Worm (Caenorhabditis elegans): ENCODE measurements around the gene slt-1.

DNA sequence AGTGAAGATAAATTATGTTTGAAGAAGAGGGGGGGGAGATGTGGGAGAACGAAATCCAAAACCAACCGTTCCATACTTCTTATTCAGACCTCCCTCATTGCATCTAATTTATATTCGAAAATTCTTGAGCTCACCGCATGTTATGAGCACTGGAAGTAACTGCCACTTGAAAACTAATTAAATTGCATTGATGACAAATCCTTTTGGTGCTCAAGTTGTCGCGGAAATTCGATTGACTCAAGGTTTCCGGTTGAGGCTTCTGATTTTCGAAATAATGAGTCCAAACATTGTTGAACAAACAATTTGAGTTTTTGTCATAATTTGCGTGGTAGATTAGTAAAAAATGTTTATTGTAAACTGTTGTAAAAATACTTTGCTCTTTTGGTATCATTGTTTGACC lies 22.1 kb upstream of the slt-1 start:
- TF ChIP-seq lin-13 (tag; optimal IDR thresholded peaks at IDR 0.05) = no peak
- no peak for TF ChIP-seq ztf-11 (tag; optimal IDR thresholded peaks at IDR 0.05)
- TF ChIP-seq ces-1 (GFP tag; optimal IDR thresholded peaks at IDR 0.05) = peak; percentile 92
- TF ChIP-seq unc-62 (GFP tag; optimal IDR thresholded peaks at IDR 0.05) = no peak
- TF ChIP-seq elt-3 (tag; optimal IDR thresholded peaks at IDR 0.05) = no peak
- no peak for TF ChIP-seq cnd-1 (tag; optimal IDR thresholded peaks at IDR 0.05)
- no peak for TF ChIP-seq nhr-237 (tag; optimal IDR thresholded peaks at IDR 0.05)
- TF ChIP-seq ceh-83 (GFP tag; optimal IDR thresholded peaks at IDR 0.05) = no peak
- TF ChIP-seq sptf-1 (tag; optimal IDR thresholded peaks at IDR 0.05) = no peak
- TF ChIP-seq lsy-2 (tag; optimal IDR thresholded peaks at IDR 0.05) = no peak
